Worm (Caenorhabditis elegans) whole organism, mixed stage, embryonic: ENCODE results near the gene T12B5.15.

Source experiments
- ceh-39 ChIP-seq: fragments of 150-350 bp; optimal IDR thresholded peaks from 2 replicates; lab custom pipeline; 2014; ENCODE audit warnings: missing biosample characterization, missing genetic modification characterization
- ces-1 ChIP-seq: fragments of 150-350 bp; optimal IDR thresholded peaks from 2 replicates; lab custom pipeline; 2014; ENCODE audit warnings: missing biosample characterization, missing genetic modification reagents, missing genetic modification characterization
- lin-13 ChIP-seq: fragments of 150-350 bp; optimal IDR thresholded peaks from 2 replicates; lab custom pipeline; 2014; ENCODE audit warnings: missing biosample characterization, missing genetic modification characterization
- lin-32 ChIP-seq: fragments of 200-800 bp; sonication (Bioruptor generic); optimal IDR thresholded peaks from 2 replicates; lab custom pipeline; 2018; ENCODE audit warnings: mild to moderate bottlenecking, missing genetic modification characterization, missing compliant biosample characterization
- lsy-2 ChIP-seq: fragments of 150-350 bp; optimal IDR thresholded peaks from 2 replicates; lab custom pipeline; 2014; ENCODE audit warnings: missing biosample characterization, missing genetic modification characterization
- mab-5 ChIP-seq: fragments of 150-350 bp; optimal IDR thresholded peaks from 2 replicates; lab custom pipeline; 2014; ENCODE audit warnings: missing biosample characterization, missing genetic modification characterization
- mls-2 ChIP-seq: sonication (generic microtip); optimal IDR thresholded peaks from 2 replicates; lab custom pipeline; 2016; ENCODE audit warnings: mild to moderate bottlenecking, missing genetic modification characterization, moderate library complexity, missing compliant biosample characterization
- nhr-12 ChIP-seq: fragments of 150-350 bp; optimal IDR thresholded peaks from 2 replicates; lab custom pipeline; 2014; ENCODE audit warnings: missing biosample characterization, missing genetic modification characterization
- nhr-2 ChIP-seq: fragments of 150-350 bp; optimal IDR thresholded peaks from 2 replicates; lab custom pipeline; 2014; ENCODE audit warnings: missing biosample characterization, missing genetic modification characterization
- nhr-76 ChIP-seq: sonication (generic microtip); optimal IDR thresholded peaks from 2 replicates; lab custom pipeline; 2017; ENCODE audit warnings: missing biosample characterization, missing genetic modification characterization
- tbx-8 ChIP-seq: fragments of 200-800 bp; sonication (Bioruptor generic); optimal IDR thresholded peaks from 2 replicates; lab custom pipeline; 2018; ENCODE audit warnings: mild to moderate bottlenecking, missing genetic modification characterization, moderate library complexity, missing compliant biosample characterization
- unc-120 ChIP-seq: sonication (generic microtip); optimal IDR thresholded peaks from 2 replicates; lab custom pipeline; 2017; ENCODE audit warnings: missing genetic modification characterization, missing compliant biosample characterization; ENCODE audit not compliant: poor library complexity, severe bottlenecking
- zip-8 ChIP-seq: fragments of 150-350 bp; optimal IDR thresholded peaks from 2 replicates; lab custom pipeline; 2014; ENCODE audit warnings: missing biosample characterization, missing genetic modification characterization
- ztf-11 ChIP-seq: fragments of 150-350 bp; optimal IDR thresholded peaks from 2 replicates; lab custom pipeline; 2014; ENCODE audit warnings: missing biosample characterization, missing genetic modification characterization

DNA sequence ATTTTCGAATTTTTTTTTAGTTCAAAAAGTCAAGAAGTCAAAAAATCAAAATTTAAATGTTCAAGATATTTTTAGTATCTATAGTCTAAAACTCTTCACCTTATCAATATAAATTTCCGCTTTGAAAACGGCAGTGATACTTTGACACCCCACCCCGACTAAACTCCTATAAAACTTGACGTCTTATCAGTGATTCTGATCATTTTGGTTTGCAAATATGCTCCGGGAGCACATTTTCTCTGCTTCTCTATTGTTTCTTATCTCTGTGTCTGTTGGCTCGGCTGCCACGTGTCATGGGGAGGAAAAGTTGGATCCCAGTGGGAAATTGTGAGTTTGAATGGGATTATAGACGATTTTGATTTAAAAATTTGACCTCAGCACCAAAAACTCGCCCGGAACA is 48.1 kb upstream of the T12B5.15 start, which contains the start of gene clec-150:
- TF ChIP-seq ces-1: no peak
- TF ChIP-seq mls-2 (tag; lab: Kevin White, UChicago): no peak
- TF ChIP-seq nhr-2 (tag; lab: Kevin White, UChicago): no peak
- TF ChIP-seq nhr-12 (tag; lab: Kevin White, UChicago): no peak
- TF ChIP-seq lsy-2 (tag; lab: Kevin White, UChicago): no peak
- TF ChIP-seq lin-13 (tag; lab: Kevin White, UChicago): no peak
- TF ChIP-seq lin-32 (GFP tag; lab: Kevin White, UChicago): no peak
- TF ChIP-seq nhr-76 (tag; lab: Kevin White, UChicago): no peak
- no peak for TF ChIP-seq zip-8 (tag; lab: Kevin White, UChicago)
- TF ChIP-seq tbx-8 (GFP tag; lab: Kevin White, UChicago): no peak
- no peak for TF ChIP-seq ztf-11
- no peak for TF ChIP-seq ceh-39 (tag; lab: Kevin White, UChicago)
- no peak for TF ChIP-seq unc-120 (tag; lab: Kevin White, UChicago)
- no peak for TF ChIP-seq mab-5 (tag; lab: Kevin White, UChicago)
